Fruit fly (Drosophila melanogaster) whole organism, embryonic: ENCODE results near the gene CG10584.

ENCODE experiments used
- Abd-B ChIP-seq: fragments of 200-800 bp; sonication (Bioruptor generic); optimal IDR thresholded peaks from 2 replicates; lab custom pipeline; 2018; ENCODE audit warnings: missing biosample characterization, mild to moderate bottlenecking, missing genetic modification characterization, moderate library complexity
- Adf1 ChIP-seq: fragments of 200-800 bp; sonication (Bioruptor generic); IDR thresholded peaks from 2 replicates; pipeline ENCODE4 v1.3.6; 2022; ENCODE audit warnings: missing biosample characterization, missing genetic modification characterization
- CG11456 ChIP-seq: fragments of 200-800 bp; sonication (Bioruptor generic); IDR thresholded peaks from 3 replicates; pipeline ENCODE4 v1.3.6; 2022; ENCODE audit warnings: missing biosample characterization, missing genetic modification characterization
- CG12104 ChIP-seq: fragments of 200-800 bp; sonication (Bioruptor generic); optimal IDR thresholded peaks from 3 replicates; lab custom pipeline; 2016; ENCODE audit warnings: missing biosample characterization, missing genetic modification characterization
- CG12155 ChIP-seq: fragments of 200-800 bp; sonication (Bioruptor generic); optimal IDR thresholded peaks from 3 replicates; lab custom pipeline; 2016; ENCODE audit warnings: missing biosample characterization, missing genetic modification characterization
- CG12236 ChIP-seq: fragments of 200-800 bp; sonication (Bioruptor generic); optimal IDR thresholded peaks from 2 replicates; lab custom pipeline; 2016; ENCODE audit warnings: missing biosample characterization, missing genetic modification characterization
- CG1233 ChIP-seq: fragments of 200-800 bp; sonication (Bioruptor generic); optimal IDR thresholded peaks from 4 replicates; lab custom pipeline; 2018; ENCODE audit warnings: missing biosample characterization, mild to moderate bottlenecking, missing genetic modification characterization
- CG15601 ChIP-seq: fragments of 200-800 bp; sonication (Bioruptor generic); optimal IDR thresholded peaks from 3 replicates; lab custom pipeline; 2019; ENCODE audit warnings: missing biosample characterization, mild to moderate bottlenecking, missing genetic modification characterization, moderate library complexity
- CG16779 ChIP-seq: fragments of 200-800 bp; sonication (Bioruptor generic); IDR thresholded peaks from 2 replicates; pipeline ENCODE4 v1.3.6; 2022; ENCODE audit warnings: missing biosample characterization, missing genetic modification characterization
- CG18476 ChIP-seq: fragments of 200-800 bp; sonication (Bioruptor generic); optimal IDR thresholded peaks from 2 replicates; lab custom pipeline; 2016; ENCODE audit warnings: missing biosample characterization, mild to moderate bottlenecking, missing genetic modification characterization
- CG2202 ChIP-seq: fragments of 200-800 bp; sonication (Bioruptor generic); optimal IDR thresholded peaks from 2 replicates; lab custom pipeline; 2018; ENCODE audit warnings: missing biosample characterization, mild to moderate bottlenecking, missing genetic modification characterization
- CG2712 ChIP-seq: fragments of 200-800 bp; optimal IDR thresholded peaks from 3 replicates; lab custom pipeline; 2019; ENCODE audit warnings: missing biosample characterization, mild to moderate bottlenecking, missing genetic modification characterization, moderate library complexity
- CG2875 ChIP-seq: fragments of 200-800 bp; sonication (Bioruptor generic); optimal IDR thresholded peaks from 2 replicates; lab custom pipeline; 2017; ENCODE audit warnings: missing biosample characterization, mild to moderate bottlenecking, missing genetic modification characterization, missing genetic modification reagents
- CG2889 ChIP-seq: fragments of 200-800 bp; sonication (Bioruptor generic); IDR thresholded peaks from 3 replicates; pipeline ENCODE4 v1.3.6; 2022; ENCODE audit warnings: missing biosample characterization, missing genetic modification characterization
- CG3163 ChIP-seq: fragments of 200-800 bp; sonication (Bioruptor generic); optimal IDR thresholded peaks from 3 replicates; lab custom pipeline; 2016; ENCODE audit warnings: missing biosample characterization, missing genetic modification characterization
- CG34422 ChIP-seq: fragments of 200-800 bp; sonication (Bioruptor generic); IDR thresholded peaks from 3 replicates; pipeline ENCODE4 v1.3.6; 2022; ENCODE audit warnings: missing biosample characterization, missing genetic modification characterization
- CG3847 ChIP-seq: fragments of 200-800 bp; sonication (Bioruptor generic); IDR thresholded peaks from 2 replicates; pipeline ENCODE4 v1.3.6; 2022; ENCODE audit warnings: missing biosample characterization, missing genetic modification characterization
- CG7372 ChIP-seq: fragments of 200-800 bp; sonication (Bioruptor generic); IDR thresholded peaks from 2 replicates; pipeline ENCODE4 v1.3.6; 2022; ENCODE audit warnings: missing biosample characterization, missing genetic modification characterization
- Dip3 ChIP-seq: fragments of 200-800 bp; sonication (Bioruptor generic); optimal IDR thresholded peaks from 3 replicates; lab custom pipeline; 2016; ENCODE audit warnings: missing biosample characterization, missing genetic modification characterization
- HLH3B ChIP-seq: fragments of 200-800 bp; sonication (Bioruptor generic); IDR thresholded peaks from 2 replicates; pipeline ENCODE4 v1.3.6; 2022; ENCODE audit warnings: missing biosample characterization, missing genetic modification characterization
- Hey ChIP-seq: fragments of 200-800 bp; sonication (Bioruptor generic); optimal IDR thresholded peaks from 3 replicates; lab custom pipeline; 2018; ENCODE audit warnings: missing biosample characterization, mild to moderate bottlenecking, missing genetic modification characterization
- MTF-1 ChIP-seq: fragments of 200-800 bp; sonication (Bioruptor generic); optimal IDR thresholded peaks from 2 replicates; lab custom pipeline; 2018; ENCODE audit warnings: missing biosample characterization, mild to moderate bottlenecking, missing genetic modification characterization, borderline replicate concordance
- Mad ChIP-seq: fragments of 200-800 bp; sonication (Bioruptor generic); optimal IDR thresholded peaks from 2 replicates; lab custom pipeline; 2016; ENCODE audit warnings: missing biosample characterization, missing genetic modification characterization
- Mes4 ChIP-seq: fragments of 200-800 bp; sonication (Bioruptor generic); optimal IDR thresholded peaks from 2 replicates; lab custom pipeline; 2016; ENCODE audit warnings: missing biosample characterization, missing genetic modification characterization
- Opbp ChIP-seq: fragments of 200-800 bp; sonication (Bioruptor generic); IDR thresholded peaks from 3 replicates; pipeline ENCODE4 v1.3.6; 2022; ENCODE audit warnings: missing biosample characterization, missing genetic modification characterization; ENCODE audit not compliant: partially characterized antibody
- Stat92E ChIP-seq, 3 experiments: fragments of >200 bp in 2 of 3; fragments of 200-800 bp in 1 of 3; sonication (Bioruptor generic) in 1 of 3; optimal IDR thresholded peaks; 2 replicates each; lab custom pipeline; 2017 to 2019; ENCODE audit warnings: missing biosample characterization in 3 of 3, missing genetic modification characterization in 3 of 3, mild to moderate bottlenecking in 1 of 3, moderate library complexity in 1 of 3
- al ChIP-seq: fragments of 200-800 bp; sonication (Bioruptor generic); IDR thresholded peaks from 2 replicates; pipeline ENCODE4 v1.3.6; 2022; ENCODE audit warnings: missing biosample characterization, missing genetic modification characterization
- bab2 ChIP-seq: fragments of 200-800 bp; sonication (Bioruptor generic); optimal IDR thresholded peaks from 2 replicates; lab custom pipeline; 2016; ENCODE audit warnings: missing biosample characterization, missing genetic modification characterization
- cas ChIP-seq: fragments of 200-800 bp; sonication (Bioruptor generic); IDR thresholded peaks from 2 replicates; pipeline ENCODE4 v1.3.6; 2022; ENCODE audit warnings: missing biosample characterization, missing genetic modification characterization
- cato ChIP-seq: fragments of 200-800 bp; sonication (Bioruptor generic); optimal IDR thresholded peaks from 2 replicates; lab custom pipeline; 2016; ENCODE audit warnings: missing biosample characterization, missing genetic modification characterization, borderline replicate concordance
- caup ChIP-seq: fragments of 200-800 bp; sonication (Bioruptor generic); optimal IDR thresholded peaks from 3 replicates; lab custom pipeline; 2017; ENCODE audit warnings: missing biosample characterization, mild to moderate bottlenecking, missing genetic modification characterization, moderate library complexity; ENCODE audit not compliant: severe bottlenecking
- gcm ChIP-seq: fragments of 200-800 bp; sonication (Bioruptor generic); optimal IDR thresholded peaks from 2 replicates; lab custom pipeline; 2019; ENCODE audit warnings: missing biosample characterization, mild to moderate bottlenecking, missing genetic modification characterization, moderate library complexity
- gt ChIP-seq: fragments of 200-800 bp; sonication (Bioruptor generic); IDR thresholded peaks from 2 replicates; pipeline ENCODE4 v1.3.6; 2022; ENCODE audit warnings: missing biosample characterization, missing genetic modification characterization
- hb ChIP-seq: fragments of 200-800 bp; sonication (Bioruptor generic); IDR thresholded peaks from 3 replicates; pipeline ENCODE4 v1.3.6; 2022; ENCODE audit warnings: missing biosample characterization, missing genetic modification characterization; ENCODE audit not compliant: partially characterized antibody
- her ChIP-seq: fragments of 200-800 bp; sonication (Bioruptor generic); optimal IDR thresholded peaks from 2 replicates; lab custom pipeline; 2016; ENCODE audit warnings: missing biosample characterization, missing genetic modification characterization
- ind ChIP-seq: fragments of 200-800 bp; sonication (Bioruptor generic); optimal IDR thresholded peaks from 3 replicates; lab custom pipeline; 2016; ENCODE audit warnings: missing biosample characterization, missing genetic modification characterization
- jumu ChIP-seq: fragments of 200-800 bp; sonication (Bioruptor generic); optimal IDR thresholded peaks from 3 replicates; lab custom pipeline; 2016; ENCODE audit warnings: missing biosample characterization, missing genetic modification characterization
- maf-S ChIP-seq: fragments of 200-800 bp; sonication (Bioruptor generic); optimal IDR thresholded peaks from 2 replicates; lab custom pipeline; 2016; ENCODE audit warnings: missing biosample characterization, missing genetic modification characterization
- onecut ChIP-seq: fragments of 200-800 bp; sonication (Bioruptor generic); IDR thresholded peaks from 2 replicates; pipeline ENCODE4 v1.3.6; 2022; ENCODE audit warnings: missing biosample characterization, missing genetic modification characterization
- scrt ChIP-seq: fragments of 200-800 bp; sonication (Bioruptor generic); optimal IDR thresholded peaks from 2 replicates; lab custom pipeline; 2018; ENCODE audit warnings: missing biosample characterization, mild to moderate bottlenecking, missing genetic modification characterization, moderate library complexity
- sens ChIP-seq: fragments of 200-800 bp; sonication (Bioruptor generic); peaks from one replicate; lab custom pipeline; 2016; ENCODE audit warnings: missing biosample characterization, missing genetic modification characterization
- sens-2 ChIP-seq: fragments of 200-800 bp; sonication (Bioruptor generic); IDR thresholded peaks from 2 replicates; pipeline ENCODE4 v1.3.6; 2022; ENCODE audit warnings: missing biosample characterization, missing genetic modification characterization
- sim ChIP-seq: fragments of 200-800 bp; sonication (Bioruptor generic); IDR thresholded peaks from 2 replicates; pipeline ENCODE4 v1.3.6; 2022; ENCODE audit warnings: missing biosample characterization, missing genetic modification characterization
- slp2 ChIP-seq: fragments of 200-800 bp; sonication (Bioruptor generic); optimal IDR thresholded peaks from 2 replicates; lab custom pipeline; 2016; ENCODE audit warnings: missing biosample characterization, missing genetic modification characterization
- sug ChIP-seq: fragments of 200-800 bp; optimal IDR thresholded peaks from 2 replicates; lab custom pipeline; 2019; ENCODE audit warnings: missing biosample characterization, mild to moderate bottlenecking, missing genetic modification characterization, moderate library complexity
- tll ChIP-seq, 2 experiments: fragments of 200-800 bp in 1 of 2; fragments of >200 bp in 1 of 2; sonication (Bioruptor generic) in 1 of 2; optimal IDR thresholded peaks; 2 replicates each; lab custom pipeline; 2017 to 2019; ENCODE audit warnings: missing biosample characterization in 2 of 2, missing genetic modification characterization in 2 of 2, mild to moderate bottlenecking in 1 of 2, moderate library complexity in 1 of 2
- unc-4 ChIP-seq: fragments of 200-800 bp; sonication (Bioruptor generic); IDR thresholded peaks from 2 replicates; pipeline ENCODE4 v1.3.6; 2022; ENCODE audit warnings: missing biosample characterization, missing genetic modification characterization; ENCODE audit not compliant: partially characterized antibody
- zfh1 ChIP-seq: fragments of 200-800 bp; sonication (Bioruptor generic); IDR thresholded peaks from 3 replicates; pipeline ENCODE4 v1.3.6; 2022; ENCODE audit warnings: missing biosample characterization, missing genetic modification characterization

The CG10584 gene

DNA sequence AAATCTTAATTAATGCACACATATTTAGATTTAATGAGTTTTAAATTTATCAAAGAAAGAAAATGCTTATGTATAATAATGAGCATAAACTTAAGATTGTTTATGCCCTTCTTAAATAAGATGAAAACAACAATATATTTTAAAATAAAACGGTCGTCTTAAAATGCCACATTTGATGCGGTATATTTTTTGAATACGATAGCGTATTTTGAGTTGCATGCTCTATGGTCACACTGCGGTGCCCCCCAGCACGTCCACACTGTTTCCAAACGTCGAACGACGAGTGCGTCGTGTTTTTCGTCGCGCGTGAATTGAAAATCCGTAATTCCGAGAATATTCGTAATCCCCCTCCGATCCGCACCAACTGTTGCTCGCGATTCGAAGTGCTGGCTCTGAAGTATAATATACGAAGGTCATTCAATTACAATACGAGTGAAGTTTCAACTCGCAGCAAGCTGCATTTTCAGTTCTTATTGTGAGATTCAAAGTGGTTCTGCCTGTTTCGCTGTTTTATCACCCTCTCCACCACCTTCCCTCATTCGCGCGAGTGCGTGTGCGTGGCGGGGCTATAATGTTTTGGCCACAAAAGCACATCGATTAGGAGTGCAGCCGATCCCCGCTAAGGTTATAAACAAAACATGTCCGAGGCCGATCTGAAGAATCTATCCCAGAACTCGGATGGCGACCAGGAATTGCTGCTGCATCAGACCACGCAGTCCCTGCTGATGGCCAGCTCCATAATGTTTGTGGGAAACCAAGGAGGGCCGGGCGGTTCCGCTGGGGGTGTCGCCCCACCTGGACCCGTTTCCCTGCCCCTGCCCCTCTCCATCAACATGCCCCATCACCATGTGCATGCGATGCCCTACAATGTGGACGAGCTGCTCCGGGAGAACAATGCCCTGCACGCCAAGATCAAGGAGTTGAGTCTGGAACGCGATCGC, 3.4 kb upstream of the CG10584 start, which contains the start of gene siz (continued):
- TF ChIP-seq CG2875 (GFP tag; lab: Kevin White, UChicago) (no peak), hb (GFP tag; lab: Robert Waterston, UW) (no peak), CG34422 (GFP tag; lab: Robert Waterston, UW) (no peak; the same call in 2 of the 3 replicates), CG11456 (GFP tag; lab: Robert Waterston, UW) (no peak), zfh1 (GFP tag; lab: Robert Waterston, UW) (no peak), CG2712 (tag; lab: Kevin White, UChicago) (peak; percentile 58), Hey (tag; lab: Kevin White, UChicago) (no peak), sens-2 (GFP tag; lab: Robert Waterston, UW) (no peak), Adf1 (GFP tag; lab: Robert Waterston, UW) (peak; percentile 12; the same call in 1 of the 2 replicates), HLH3B (GFP tag; lab: Robert Waterston, UW) (no peak), CG7372 (no peak), al (GFP tag; lab: Robert Waterston, UW) (no peak), bab2 (GFP tag; lab: Kevin White, UChicago) (no peak), Mes4 (peak; percentile 26), MTF-1 (peak; percentile 22), CG12236 (GFP tag; lab: Kevin White, UChicago) (no peak), cas (GFP tag; lab: Robert Waterston, UW) (no peak), onecut (GFP tag; lab: Robert Waterston, UW) (0 out of 2 replicates have a peak, but pooled peaks have one; percentile 16), ind (GFP tag; lab: Kevin White, UChicago) (no peak), gcm (GFP tag; lab: Kevin White, UChicago) (peak; percentile 26), her (GFP tag; lab: Kevin White, UChicago) (peak; percentile 23), Abd-B (GFP tag; lab: Kevin White, UChicago) (no peak), CG2889 (GFP tag; lab: Robert Waterston, UW) (no peak), unc-4 (no peak), CG3163 (GFP tag; lab: Kevin White, UChicago) (no peak), CG2202 (tag; lab: Kevin White, UChicago) (peak; percentile 25), tll (GFP tag; optimal IDR thresholded peaks at IDR 0.05; lab: Kevin White, UChicago) (no peak), Mad (GFP tag; lab: Kevin White, UChicago) (no peak), gt (GFP tag; lab: Robert Waterston, UW) (no peak), scrt (GFP tag; lab: Kevin White, UChicago) (peak; percentile 63), CG1233 (GFP tag; lab: Kevin White, UChicago) (no peak), Dip3 (GFP tag; lab: Kevin White, UChicago) (no peak), CG3847 (GFP tag; lab: Robert Waterston, UW) (peak; percentile 41; the same call in 1 of the 2 replicates), CG18476 (GFP tag; lab: Kevin White, UChicago) (no peak), cato (GFP tag; lab: Kevin White, UChicago) (no peak), slp2 (GFP tag; lab: Kevin White, UChicago) (no peak), Stat92E (GFP tag; optimal IDR thresholded peaks at IDR 0.05; lab: Kevin White, UChicago) (peak in 1 of 3 experiments; percentile 94), sim (GFP tag; lab: Robert Waterston, UW) (no peak), sug (tag; lab: Kevin White, UChicago) (peak; percentile 81), CG12155 (GFP tag; lab: Kevin White, UChicago) (peak; percentile 79), CG12104 (GFP tag; lab: Kevin White, UChicago) (no peak), sens (GFP tag; lab: Kevin White, UChicago) (peak; percentile 85), CG15601 (tag; lab: Kevin White, UChicago) (peak; percentile 49), Opbp (GFP tag; lab: Robert Waterston, UW) (peak; percentile 46; the same call in 2 of the 3 replicates), CG16779 (GFP tag; lab: Robert Waterston, UW) (no peak), caup (GFP tag; lab: Kevin White, UChicago) (peak; percentile 54), maf-S (no peak), jumu (GFP tag; lab: Kevin White, UChicago) (no peak)
